Worm (Caenorhabditis elegans): ENCODE results near the gene his-73.

Gene his-73

DNA sequence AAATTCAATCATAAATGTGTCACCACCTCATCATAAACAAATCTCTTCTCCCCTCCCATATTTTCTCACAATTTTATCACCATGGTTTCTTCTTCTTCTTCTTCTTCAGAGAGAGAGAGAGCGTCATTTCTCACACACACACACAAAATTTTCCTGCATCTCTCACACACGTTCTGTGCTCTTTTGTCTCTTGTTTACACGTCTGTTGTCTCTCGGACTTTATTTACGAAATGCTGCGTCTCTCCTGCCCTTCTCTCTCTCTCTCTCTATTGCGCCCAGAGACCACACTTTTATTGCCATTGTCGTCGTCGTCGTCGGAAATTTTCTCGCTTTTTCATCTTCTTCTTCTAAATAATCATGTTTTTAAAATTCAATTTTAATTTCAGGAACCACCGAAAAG lies 11.7 kb downstream of the his-73 start, which contains the start of gene lec-1:
Gene lec-1 (plus strand): TSS at position 387 of the 400 bp plus-strand sequence.
- TF ChIP-seq tbx-8 (GFP tag; optimal IDR thresholded peaks at IDR 0.05), result no peak
- peak; percentile 50 for TF ChIP-seq mep-1 (tag; optimal IDR thresholded peaks at IDR 0.05)
- no peak for TF ChIP-seq elt-1 (tag; optimal IDR thresholded peaks at IDR 0.05; ENCODE audit: borderline replicate concordance, insufficient read depth)
- peak; percentile 36 for TF ChIP-seq nhr-237 (tag; optimal IDR thresholded peaks at IDR 0.05)
- TF ChIP-seq unc-62 (GFP tag; optimal IDR thresholded peaks at IDR 0.05), result peak; percentile 89
- TF ChIP-seq elt-3 (tag; optimal IDR thresholded peaks at IDR 0.05), result no peak
- TF ChIP-seq unc-120 (tag; optimal IDR thresholded peaks at IDR 0.05; ENCODE audit: poor library complexity, severe bottlenecking), result peak; percentile 68
- TF ChIP-seq hlh-1 (tag; optimal IDR thresholded peaks at IDR 0.05), result peak; percentile 69
- TF ChIP-seq ces-1 (GFP tag; optimal IDR thresholded peaks at IDR 0.05), result peak; percentile 76
- peak; percentile 96 for TF ChIP-seq pha-4 (tag; optimal IDR thresholded peaks at IDR 0.05)

DNA sequence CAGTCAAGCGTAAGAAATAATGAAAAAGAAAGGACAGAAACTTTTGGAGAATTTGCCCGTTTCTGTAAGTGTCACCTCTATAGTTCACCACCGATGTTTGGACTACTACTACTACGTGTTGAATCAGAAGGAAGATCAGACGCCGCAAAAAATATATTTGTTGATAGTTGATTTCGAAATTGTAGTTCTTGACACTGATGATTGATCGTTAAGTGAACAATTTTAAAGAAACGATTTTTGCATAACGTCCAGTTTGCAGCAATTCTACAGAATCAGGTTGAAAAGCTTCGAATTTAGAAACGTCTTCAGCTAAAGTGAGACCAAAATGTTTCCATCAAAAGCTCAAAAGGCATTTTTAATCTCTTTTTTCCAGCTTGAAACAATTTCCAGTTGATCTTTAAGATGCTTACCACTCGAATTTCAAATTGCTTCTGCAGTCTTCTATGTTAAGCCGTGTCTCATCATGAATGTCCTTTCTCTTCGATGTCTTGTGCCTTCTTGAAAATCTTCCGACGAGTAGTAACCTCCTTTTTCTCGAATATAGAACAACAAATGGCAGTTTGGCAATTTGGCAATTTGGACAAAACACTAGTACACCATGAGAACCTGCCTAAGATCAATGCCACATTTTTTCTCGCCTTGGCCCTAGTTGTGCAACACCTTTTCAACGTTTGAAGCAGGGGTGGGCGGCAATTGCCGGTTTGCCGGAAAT lies 12.4 kb downstream of the his-73 start:
- no peak for TF ChIP-seq ham-2 (GFP tag; optimal IDR thresholded peaks at IDR 0.05)
- no peak for TF ChIP-seq tbx-8 (GFP tag; optimal IDR thresholded peaks at IDR 0.05)
- no peak for TF ChIP-seq mab-5 (tag; optimal IDR thresholded peaks at IDR 0.05)
- TF ChIP-seq unc-62 (GFP tag; optimal IDR thresholded peaks at IDR 0.05), result no peak
- TF ChIP-seq unc-120 (tag; optimal IDR thresholded peaks at IDR 0.05; ENCODE audit: poor library complexity, severe bottlenecking), result no peak
- TF ChIP-seq ceh-39 (tag; optimal IDR thresholded peaks at IDR 0.05), result no peak
- TF ChIP-seq mep-1 (tag; optimal IDR thresholded peaks at IDR 0.05), result no peak
- TF ChIP-seq cnd-1 (tag; optimal IDR thresholded peaks at IDR 0.05), result no peak
- TF ChIP-seq elt-1 (tag; optimal IDR thresholded peaks at IDR 0.05; ENCODE audit: borderline replicate concordance, insufficient read depth), result no peak

DNA sequence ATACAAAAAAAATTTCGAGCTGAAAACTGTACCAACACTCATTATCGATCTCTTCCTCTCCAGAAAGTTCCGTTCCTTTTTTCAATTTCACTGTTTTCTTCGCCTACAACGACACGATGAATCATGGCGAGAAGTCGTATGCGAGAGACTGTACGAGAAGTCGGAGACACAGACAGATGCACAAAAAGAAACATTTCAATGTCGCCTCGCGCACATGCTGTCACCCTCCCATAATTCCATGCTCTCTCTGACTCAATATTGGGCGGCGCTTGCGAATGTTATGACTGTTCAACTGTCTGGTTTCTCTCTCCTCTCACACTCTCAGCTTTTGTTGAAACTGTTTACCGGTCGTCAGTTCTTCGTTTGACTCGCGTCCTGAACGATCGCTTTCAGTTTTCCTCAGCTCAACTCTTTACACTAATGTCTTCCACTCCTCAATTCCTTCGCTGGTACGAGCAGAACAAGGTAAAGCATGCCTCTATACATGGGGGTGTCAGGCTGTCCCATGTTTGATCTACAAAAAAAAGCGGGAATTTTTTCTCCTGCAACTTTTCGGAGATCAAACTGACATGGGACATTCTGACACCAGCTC lies 13.3 kb downstream of the his-73 start:
- peak; percentile 9 for TF ChIP-seq ces-1 (GFP tag; optimal IDR thresholded peaks at IDR 0.05)
- TF ChIP-seq sptf-1 (tag; optimal IDR thresholded peaks at IDR 0.05), result no peak
- TF ChIP-seq pha-4 (tag; optimal IDR thresholded peaks at IDR 0.05), result peak; percentile 51
- TF ChIP-seq mab-5 (tag; optimal IDR thresholded peaks at IDR 0.05), result no peak

DNA sequence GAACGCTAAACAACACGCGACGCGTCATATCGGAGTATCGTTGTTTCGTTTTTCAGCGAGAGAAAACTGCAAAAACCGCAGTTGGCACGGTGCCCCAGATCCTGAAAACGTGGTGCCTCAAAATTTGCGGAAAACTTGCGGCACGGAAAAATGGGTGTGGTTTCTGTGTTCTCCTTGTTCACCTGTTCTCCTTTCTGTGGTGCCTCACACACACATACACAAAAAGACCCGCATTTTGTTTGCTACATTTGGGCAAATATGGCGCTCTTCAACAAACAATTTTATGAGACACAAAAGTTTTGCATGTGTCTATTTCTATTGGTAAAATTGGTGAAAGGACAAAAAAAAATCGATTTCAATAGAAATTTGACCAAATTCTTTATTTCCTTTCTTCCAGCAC lies 15.3 kb downstream of the his-73 start:
- TF ChIP-seq bed-3 (GFP tag; optimal IDR thresholded peaks at IDR 0.05), result no peak
- no peak for TF ChIP-seq ham-2 (GFP tag; optimal IDR thresholded peaks at IDR 0.05)
- TF ChIP-seq M03D4.4 (tag; optimal IDR thresholded peaks at IDR 0.05), result no peak
- no peak for TF ChIP-seq nhr-237 (tag; optimal IDR thresholded peaks at IDR 0.05)
- TF ChIP-seq nhr-12 (tag; optimal IDR thresholded peaks at IDR 0.05), result no peak
- no peak for TF ChIP-seq drap-1 (GFP tag; optimal IDR thresholded peaks at IDR 0.05)
- no peak for TF ChIP-seq mab-5 (tag; optimal IDR thresholded peaks at IDR 0.05)
- no peak for TF ChIP-seq flh-1 (GFP tag; optimal IDR thresholded peaks at IDR 0.05)
- no peak for TF ChIP-seq unc-39 (tag; optimal IDR thresholded peaks at IDR 0.05)
- no peak for TF ChIP-seq elt-1 (tag; optimal IDR thresholded peaks at IDR 0.05; ENCODE audit: borderline replicate concordance, insufficient read depth)
- no peak for TF ChIP-seq sem-2 (GFP tag; optimal IDR thresholded peaks at IDR 0.05)
- TF ChIP-seq nhr-2 (tag; optimal IDR thresholded peaks at IDR 0.05), result no peak
- TF ChIP-seq nhr-28 (tag; optimal IDR thresholded peaks at IDR 0.05), result no peak
- TF ChIP-seq snpc-4 (tag; optimal IDR thresholded peaks at IDR 0.05), result no peak
- no peak for TF ChIP-seq nhr-76 (tag; optimal IDR thresholded peaks at IDR 0.05)

DNA sequence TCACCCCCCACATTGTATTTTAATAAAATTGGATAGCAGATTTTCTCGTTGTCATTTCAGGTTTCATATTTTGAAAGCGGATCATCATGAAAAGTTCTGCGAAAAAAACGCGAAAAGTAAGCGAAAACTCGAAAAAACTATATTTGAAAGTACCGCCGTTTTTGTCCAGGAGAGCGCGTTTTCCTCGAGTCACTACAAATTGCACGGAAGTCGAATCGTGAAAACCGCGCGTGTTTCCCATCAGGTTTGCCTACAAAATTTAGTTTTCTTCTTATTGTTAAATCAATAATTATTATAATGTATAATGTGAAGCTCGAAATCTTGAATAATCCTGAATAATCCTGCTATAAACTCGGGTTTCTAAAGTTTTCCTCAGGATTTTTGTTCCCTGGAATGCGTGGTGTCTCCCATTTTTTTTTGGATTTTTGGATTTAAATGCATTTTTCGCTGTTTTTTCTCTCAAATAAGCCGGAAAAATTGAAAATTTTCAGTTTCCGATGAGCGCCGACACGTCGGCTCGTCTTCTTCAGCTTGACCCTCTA lies 16.2 kb downstream of the his-73 start, which contains the start of gene btf-1:
Gene btf-1 (plus strand): TSS at position 492 of the 542 bp plus-strand sequence.
- TF ChIP-seq ces-1 (GFP tag; optimal IDR thresholded peaks at IDR 0.05), result peak; percentile 34
- peak; percentile 55 for TF ChIP-seq mls-2 (tag; optimal IDR thresholded peaks at IDR 0.05)
- TF ChIP-seq unc-120 (tag; optimal IDR thresholded peaks at IDR 0.05; ENCODE audit: poor library complexity, severe bottlenecking), result peak; percentile 14
- peak; percentile 13 for TF ChIP-seq bed-3 (GFP tag; optimal IDR thresholded peaks at IDR 0.05)
- TF ChIP-seq lin-13 (tag; optimal IDR thresholded peaks at IDR 0.05), result peak; percentile 29
- peak; percentile 26 for TF ChIP-seq drap-1 (GFP tag; optimal IDR thresholded peaks at IDR 0.05)
- no peak for TF ChIP-seq elt-1 (tag; optimal IDR thresholded peaks at IDR 0.05; ENCODE audit: borderline replicate concordance, insufficient read depth)
- TF ChIP-seq mep-1 (tag; optimal IDR thresholded peaks at IDR 0.05), result peak; percentile 13
- TF ChIP-seq M03D4.4 (tag; optimal IDR thresholded peaks at IDR 0.05), result peak; percentile 14
- TF ChIP-seq flh-1 (GFP tag; optimal IDR thresholded peaks at IDR 0.05), result no peak
- no peak for TF ChIP-seq ham-2 (GFP tag; optimal IDR thresholded peaks at IDR 0.05)
- TF ChIP-seq elt-3 (tag; optimal IDR thresholded peaks at IDR 0.05), result no peak
- TF ChIP-seq ceh-83 (GFP tag; optimal IDR thresholded peaks at IDR 0.05), result no peak
- TF ChIP-seq ceh-43 (GFP tag; optimal IDR thresholded peaks at IDR 0.05), result no peak
- no peak for TF ChIP-seq pha-4 (tag; optimal IDR thresholded peaks at IDR 0.05)
- TF ChIP-seq lsy-2 (tag; optimal IDR thresholded peaks at IDR 0.05), result peak; percentile 54
- peak; percentile 47 for TF ChIP-seq nhr-237 (tag; optimal IDR thresholded peaks at IDR 0.05)
- TF ChIP-seq tbx-8 (GFP tag; optimal IDR thresholded peaks at IDR 0.05), result peak; percentile 37
- TF ChIP-seq nhr-2 (tag; optimal IDR thresholded peaks at IDR 0.05), result no peak
- TF ChIP-seq cnd-1 (tag; optimal IDR thresholded peaks at IDR 0.05), result peak; percentile 54
- TF ChIP-seq sptf-1 (tag; optimal IDR thresholded peaks at IDR 0.05), result peak; percentile 79
- no peak for TF ChIP-seq ceh-39 (tag; optimal IDR thresholded peaks at IDR 0.05)
- TF ChIP-seq nhr-28 (tag; optimal IDR thresholded peaks at IDR 0.05), result no peak

Measured in whole organism, mixed stage, embryonic.